Fruit fly (Drosophila melanogaster): Measurements from ENCODE around the gene Aven.

Gene Aven

dm6 chrX:12592121-12592466 lies 37.3 kb downstream of the Aven start, which contains the start of gene LIMK1 (continued):
- TF ChIP-seq CG31388 (GFP tag; optimal IDR thresholded peaks at IDR 0.05) (no peak), sd (tag; optimal IDR thresholded peaks at IDR 0.05) (no peak), wek (GFP tag; optimal IDR thresholded peaks at IDR 0.05) (no peak), Dad (GFP tag; optimal IDR thresholded peaks at IDR 0.05) (no peak), CG10321 (GFP tag; IDR thresholded peaks at IDR 0.05) (no peak), toy (GFP tag; IDR thresholded peaks at IDR 0.05) (no peak), CG30020 (tag; optimal IDR thresholded peaks at IDR 0.05) (peak; percentile 36), CG15514 (GFP tag; optimal IDR thresholded peaks at IDR 0.05) (peak; percentile 28), CG7556 (GFP tag; optimal IDR thresholded peaks at IDR 0.05) (no peak), CG12104 (GFP tag; optimal IDR thresholded peaks at IDR 0.05) (no peak), Hsf (GFP tag; optimal IDR thresholded peaks at IDR 0.05) (no peak), otp (GFP tag; IDR thresholded peaks at IDR 0.05) (no peak), Aef1 (GFP tag; IDR thresholded peaks at IDR 0.05) (no peak), Dfd (GFP tag; optimal IDR thresholded peaks at IDR 0.05) (no peak), Jarid2 (GFP tag; optimal IDR thresholded peaks at IDR 0.05) (no peak), NC2α (GFP tag; optimal IDR thresholded peaks at IDR 0.05) (no peak), Poxn (GFP tag; IDR thresholded peaks at IDR 0.05) (no peak), pita (GFP tag; optimal IDR thresholded peaks at IDR 0.05) (no peak), Neu2 (GFP tag; optimal IDR thresholded peaks at IDR 0.05; ENCODE audit: borderline replicate concordance) (no peak), CG4404 (GFP tag; IDR thresholded peaks at IDR 0.05) (no peak), pho (GFP tag; optimal IDR thresholded peaks at IDR 0.05) (no peak), gce (GFP tag; IDR thresholded peaks at IDR 0.05) (no peak), CG11696 (GFP tag; IDR thresholded peaks at IDR 0.05) (no peak), Usf (GFP tag; optimal IDR thresholded peaks at IDR 0.05) (no peak), knrl (GFP tag; IDR thresholded peaks at IDR 0.05; ENCODE audit: partially characterized antibody) (peak; percentile 51), CG3065 (GFP tag; optimal IDR thresholded peaks at IDR 0.05) (no peak), prd (optimal IDR thresholded peaks at IDR 0.05) (no peak), prd (GFP tag; IDR thresholded peaks at IDR 0.05) (no peak), CG18262 (tag; optimal IDR thresholded peaks at IDR 0.05) (no peak), dpn (GFP tag; optimal IDR thresholded peaks at IDR 0.05) (no peak), exex (tag; optimal IDR thresholded peaks at IDR 0.05) (no peak), CG1529 (GFP tag; optimal IDR thresholded peaks at IDR 0.05) (no peak), phol (tag; optimal IDR thresholded peaks at IDR 0.05) (peak; percentile 44), bigmax (GFP tag; optimal IDR thresholded peaks at IDR 0.05) (no peak), D (optimal IDR thresholded peaks at IDR 0.05) (no peak), D (GFP tag; optimal IDR thresholded peaks at IDR 0.05) (no peak), MTF-1 (GFP tag; optimal IDR thresholded peaks at IDR 0.05; ENCODE audit: borderline replicate concordance) (no peak), CG4707 (GFP tag; optimal IDR thresholded peaks at IDR 0.05) (no peak), Dp (GFP tag; optimal IDR thresholded peaks at IDR 0.05) (peak; percentile 28), CG8089 (GFP tag; optimal IDR thresholded peaks at IDR 0.05) (no peak), CG8924 (tag; optimal IDR thresholded peaks at IDR 0.05) (peak; percentile 43), insv (GFP tag; optimal IDR thresholded peaks at IDR 0.05) (peak in 1 of 2 experiments; percentile 3), ssp (GFP tag; IDR thresholded peaks at IDR 0.05) (no peak), Doc3 (GFP tag; IDR thresholded peaks at IDR 0.05; ENCODE audit: partially characterized antibody) (no peak), gfzf (GFP tag; optimal IDR thresholded peaks at IDR 0.05) (peak; percentile 79), Elba2 (GFP tag; optimal IDR thresholded peaks at IDR 0.05) (no peak), slou (GFP tag; optimal IDR thresholded peaks at IDR 0.05) (no peak), zfh2 (GFP tag; optimal IDR thresholded peaks at IDR 0.05) (no peak), Med (GFP tag) (no peak), Opbp (GFP tag; IDR thresholded peaks at IDR 0.05; ENCODE audit: partially characterized antibody) (peak; percentile 7; the same call in 1 of the 3 replicates), CG2120 (GFP tag; optimal IDR thresholded peaks at IDR 0.05) (no peak), az2 (GFP tag; optimal IDR thresholded peaks at IDR 0.05) (no peak), row (GFP tag; IDR thresholded peaks at IDR 0.05) (0 out of 3 replicates have a peak, but pooled peaks have one; percentile 13)
